Fruit fly (Drosophila melanogaster) S2 (cell line): ENCODE data around the gene mtd.

Source experiments
- CG8478 ChIP-seq: fragments of >200 bp; optimal IDR thresholded peaks from 2 replicates; lab custom pipeline; 2018
- CTCF ChIP-seq, 2 experiments: fragments of >200 bp; optimal IDR thresholded peaks; 2 replicates each; lab custom pipeline; 2018

DNA sequence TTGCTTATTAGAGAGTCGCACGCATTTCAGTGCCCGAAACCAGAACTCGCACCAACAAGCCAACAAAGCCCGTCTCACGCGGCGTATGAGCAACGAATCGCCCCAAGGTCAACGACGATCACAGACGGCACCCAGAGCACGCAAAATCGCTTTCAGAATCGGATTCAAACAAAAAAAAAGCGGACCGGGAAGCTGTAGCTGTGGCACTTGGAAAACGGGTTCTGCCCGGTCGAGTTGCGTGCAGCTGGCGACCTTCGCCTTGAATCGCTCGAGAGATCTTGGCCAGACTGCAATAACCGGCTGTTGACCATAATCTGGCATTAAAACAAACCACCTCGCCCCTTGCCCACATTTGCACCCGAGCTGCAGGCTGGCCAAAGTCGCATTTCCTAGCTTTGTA lies 13.2 kb upstream of the mtd start:
- TF ChIP-seq CTCF (optimal IDR thresholded peaks at IDR 0.05; lab: Kevin White, UChicago) (no peak), CG8478 (lab: Kevin White, UChicago) (no peak)
